Worm (Caenorhabditis elegans): Measurements from ENCODE around the gene C41H7.2.

C41H7.2 gene

ce11 chrII:3045875-3046274 lies 31.3 kb downstream of the C41H7.2 start, which contains the start of gene sri-30:
Gene sri-30 (plus strand): TSS chrII:3046175.
- no peak for TF ChIP-seq unc-62 (GFP tag; optimal IDR thresholded peaks at IDR 0.05)
- TF ChIP-seq elt-3 (tag; optimal IDR thresholded peaks at IDR 0.05), result no peak
- TF ChIP-seq nhr-25 (tag; optimal IDR thresholded peaks at IDR 0.05), result no peak
- TF ChIP-seq Y55F3AM.14 (GFP tag; optimal IDR thresholded peaks at IDR 0.05), result no peak
- no peak for TF ChIP-seq sma-9 (GFP tag; optimal IDR thresholded peaks at IDR 0.05)
- no peak for TF ChIP-seq sma-9 (tag; optimal IDR thresholded peaks at IDR 0.05)
- no peak for TF ChIP-seq aly-2 (tag; optimal IDR thresholded peaks at IDR 0.05)
- no peak for TF ChIP-seq nhr-77 (tag; optimal IDR thresholded peaks at IDR 0.05)
- no peak for TF ChIP-seq mdl-1 (tag; optimal IDR thresholded peaks at IDR 0.05)
- TF ChIP-seq R02D3.7 (tag; optimal IDR thresholded peaks at IDR 0.05), result no peak
- no peak for TF ChIP-seq lin-39 (tag; optimal IDR thresholded peaks at IDR 0.05)
- no peak for TF ChIP-seq lin-11 (tag; optimal IDR thresholded peaks at IDR 0.05)
- no peak for TF ChIP-seq nhr-12 (tag; optimal IDR thresholded peaks at IDR 0.05)
- TF ChIP-seq F13H6.1 (tag; optimal IDR thresholded peaks at IDR 0.05), result no peak

ce11 chrII:3048378-3048777 lies 33.8 kb downstream of the C41H7.2 start, which contains the start of gene sri-28:
Gene sri-28 (plus strand): TSS chrII:3048678.
- TF ChIP-seq mbf-1 (tag; optimal IDR thresholded peaks at IDR 0.05), result no peak
- no peak for TF ChIP-seq ZK546.5 (tag; optimal IDR thresholded peaks at IDR 0.05)
- no peak for TF ChIP-seq ama-1 (optimal IDR thresholded peaks at IDR 0.05)
- TF ChIP-seq ztf-4 (tag; optimal IDR thresholded peaks at IDR 0.05), result no peak
- TF ChIP-seq ceh-82 (tag; optimal IDR thresholded peaks at IDR 0.05), result no peak
- no peak for TF ChIP-seq lsy-2 (tag; optimal IDR thresholded peaks at IDR 0.05)
- TF ChIP-seq unc-55 (GFP tag; optimal IDR thresholded peaks at IDR 0.05), result no peak
- no peak for TF ChIP-seq R02D3.7 (tag; optimal IDR thresholded peaks at IDR 0.05)
- no peak for TF ChIP-seq lin-11 (tag; optimal IDR thresholded peaks at IDR 0.05)
- no peak for TF ChIP-seq nhr-11 (tag; optimal IDR thresholded peaks at IDR 0.05)
- TF ChIP-seq peb-1 (tag; optimal IDR thresholded peaks at IDR 0.05), result no peak
- TF ChIP-seq egl-27 (tag; optimal IDR thresholded peaks at IDR 0.05), result no peak
- no peak for TF ChIP-seq aly-2 (tag; optimal IDR thresholded peaks at IDR 0.05)
- TF ChIP-seq sma-3 (GFP tag; optimal IDR thresholded peaks at IDR 0.05), result no peak
- TF ChIP-seq nhr-25 (tag; optimal IDR thresholded peaks at IDR 0.05), result no peak
- TF ChIP-seq lin-39 (tag; optimal IDR thresholded peaks at IDR 0.05), result no peak
- TF ChIP-seq lin-13 (GFP tag; optimal IDR thresholded peaks at IDR 0.05), result no peak
- TF ChIP-seq nhr-10 (tag; optimal IDR thresholded peaks at IDR 0.05), result no peak
- TF ChIP-seq alr-1 (tag; optimal IDR thresholded peaks at IDR 0.05), result no peak

ce11 chrII:3048989-3049388 lies 34.4 kb downstream of the C41H7.2 start:
- no peak for TF ChIP-seq nhr-77 (tag; optimal IDR thresholded peaks at IDR 0.05)
- TF ChIP-seq ceh-16 (tag; optimal IDR thresholded peaks at IDR 0.05), result no peak
- TF ChIP-seq peb-1 (tag; optimal IDR thresholded peaks at IDR 0.05), result no peak
- no peak for TF ChIP-seq aly-2 (tag; optimal IDR thresholded peaks at IDR 0.05)
- no peak for TF ChIP-seq nhr-129 (tag; optimal IDR thresholded peaks at IDR 0.05)
- TF ChIP-seq snpc-4 (tag; optimal IDR thresholded peaks at IDR 0.05), result no peak
- TF ChIP-seq sma-3 (GFP tag; optimal IDR thresholded peaks at IDR 0.05), result no peak
- TF ChIP-seq crh-2 (tag; optimal IDR thresholded peaks at IDR 0.05), result no peak
- no peak for TF ChIP-seq nhr-25 (tag; optimal IDR thresholded peaks at IDR 0.05)
- TF ChIP-seq skn-1 (tag; optimal IDR thresholded peaks at IDR 0.05), result no peak
- TF ChIP-seq ztf-1 (GFP tag; conservative IDR thresholded peaks at IDR 0.05), result no peak

- no peak for TF ChIP-seq peb-1 (tag; optimal IDR thresholded peaks at IDR 0.05)
- no peak for TF ChIP-seq nhr-237 (tag; optimal IDR thresholded peaks at IDR 0.05)
- no peak for TF ChIP-seq nhr-129 (tag; optimal IDR thresholded peaks at IDR 0.05)
- TF ChIP-seq lin-13 (GFP tag; optimal IDR thresholded peaks at IDR 0.05), result no peak
- TF ChIP-seq lin-39 (tag; optimal IDR thresholded peaks at IDR 0.05), result no peak
- no peak for TF ChIP-seq nhr-6 (tag; optimal IDR thresholded peaks at IDR 0.05)
These were observed 36.1 kb downstream of the C41H7.2 start, which contains the start of gene sri-31 for ce11 chrII:3050703-3051102. Gene sri-31 (plus strand): TSS chrII:3051003.

ce11 chrII:3051332-3051731 lies 36.7 kb downstream of the C41H7.2 start:
- no peak for TF ChIP-seq Y55F3AM.14 (GFP tag; optimal IDR thresholded peaks at IDR 0.05)
- no peak for TF ChIP-seq ztf-1 (GFP tag; conservative IDR thresholded peaks at IDR 0.05)
- TF ChIP-seq nhr-11 (tag; optimal IDR thresholded peaks at IDR 0.05), result no peak
